Worm (Caenorhabditis elegans) whole organism, midembryonic: ENCODE data around the gene T23D5.3.
"Not testable (repeated sequence)": the region's sequence is repeated elsewhere in the genome, so short reads cannot be mapped to it uniquely, and the experiment has no call there.

Source experiments
- T22C8.4 ChIP-seq: fragments of 200-800 bp; sonication (Bioruptor generic); IDR thresholded peaks from 2 replicates; pipeline ENCODE4 v1.3.6; 2022; ENCODE audit warnings: missing genetic modification characterization, missing compliant biosample characterization
- cog-1 ChIP-seq: sonication (generic microtip); optimal IDR thresholded peaks from 2 replicates; lab custom pipeline; 2016; ENCODE audit warnings: missing genetic modification characterization, missing compliant biosample characterization
- klf-2 ChIP-seq: fragments of 200-800 bp; sonication (Bioruptor generic); conservative IDR thresholded peaks from 2 replicates; pipeline ENCODE4 v1.3.6; 2022; ENCODE audit warnings: missing genetic modification reagents, missing genetic modification characterization, missing compliant biosample characterization
- ztf-29 ChIP-seq: fragments of 200-800 bp; sonication (Bioruptor generic); IDR thresholded peaks from 2 replicates; pipeline ENCODE4 v1.3.6; 2022; ENCODE audit warnings: missing genetic modification reagents, missing genetic modification characterization, missing compliant biosample characterization

- TF ChIP-seq T22C8.4 (GFP tag; lab: Robert Waterston, UW) = peak; percentile 22; the same call in 1 of the 2 replicates
- TF ChIP-seq ztf-29; klf-2 (GFP tag; lab: Robert Waterston, UW); cog-1 (tag; lab: Kevin White, UChicago): not testable (repeated sequence)
Observed at ce11 chrV:15767385-15767784, 33.9 kb upstream of the T23D5.3 start.
